Worm (Caenorhabditis elegans) whole organism, L4 larva: Measurements from ENCODE around the gene F56D6.22.

Source experiments
- D1046.2 ChIP-seq: fragments of 200-800 bp; sonication (Bioruptor generic); IDR thresholded peaks from 2 replicates; pipeline ENCODE4 v1.3.6; 2022; ENCODE audit warnings: missing genetic modification characterization, missing compliant biosample characterization
- F49E8.2 ChIP-seq: sonication (generic microtip); optimal IDR thresholded peaks from 2 replicates; lab custom pipeline; 2016; ENCODE audit warnings: missing compliant biosample characterization, mild to moderate bottlenecking, missing genetic modification characterization, borderline replicate concordance
- T20F7.1 ChIP-seq: fragments of 200-800 bp; sonication (Bioruptor generic); optimal IDR thresholded peaks from 2 replicates; lab custom pipeline; 2018; ENCODE audit warnings: mild to moderate bottlenecking, missing genetic modification characterization, missing compliant biosample characterization
- Y105C5A.15 ChIP-seq: fragments of 200-800 bp; sonication (Bioruptor generic); IDR thresholded peaks from 2 replicates; pipeline ENCODE4 v1.3.6; 2022; ENCODE audit warnings: missing genetic modification characterization, missing compliant biosample characterization
- Y75B8A.6 ChIP-seq: fragments of 200-800 bp; sonication (Bioruptor generic); IDR thresholded peaks from 2 replicates; pipeline ENCODE4 v1.3.6; 2022; ENCODE audit warnings: missing genetic modification reagents, missing genetic modification characterization, missing compliant biosample characterization
- aha-1 ChIP-seq: fragments of 150-350 bp; peaks from one replicate; lab custom pipeline; 2014; ENCODE audit warnings: missing biosample characterization, missing genetic modification characterization
- ceh-20 ChIP-seq: fragments of 200-800 bp; sonication (Bioruptor generic); IDR thresholded peaks from 2 replicates; pipeline ENCODE4 v1.3.6; 2022; ENCODE audit warnings: missing genetic modification reagents, missing genetic modification characterization, missing compliant biosample characterization
- ceh-32 ChIP-seq: sonication (generic microtip); optimal IDR thresholded peaks from 2 replicates; lab custom pipeline; 2016; ENCODE audit warnings: mild to moderate bottlenecking, missing genetic modification characterization, missing compliant biosample characterization; ENCODE audit not compliant: poor library complexity
- ceh-82 ChIP-seq: sonication (generic microtip); optimal IDR thresholded peaks from 2 replicates; lab custom pipeline; 2017; ENCODE audit warnings: missing biosample characterization, missing genetic modification characterization
- ces-1 ChIP-seq: fragments of 150-350 bp; sonication (generic microtip); optimal IDR thresholded peaks from 4 replicates; lab custom pipeline; 2014; ENCODE audit warnings: missing biosample characterization, missing genetic modification reagents, missing genetic modification characterization
- daf-12 ChIP-seq: fragments of 150-350 bp; optimal IDR thresholded peaks from 2 replicates; lab custom pipeline; 2014; ENCODE audit warnings: missing biosample characterization, missing genetic modification reagents, missing genetic modification characterization
- daf-16 ChIP-seq, 3 experiments: sonication (generic microtip); optimal IDR thresholded peaks; 2 replicates each; lab custom pipeline; 2016 to 2017; ENCODE audit warnings: missing genetic modification characterization in 3 of 3, missing genetic modification reagents in 3 of 3, mild to moderate bottlenecking in 2 of 3, missing compliant biosample characterization in 2 of 3, missing biosample characterization in 1 of 3, moderate library complexity in 1 of 3
- daf-19 ChIP-seq: fragments of 200-800 bp; sonication (Bioruptor generic); conservative IDR thresholded peaks from 2 replicates; pipeline ENCODE4 v1.3.6; 2022; ENCODE audit warnings: missing genetic modification characterization, missing compliant biosample characterization
- dmd-6 ChIP-seq: fragments of 200-800 bp; sonication (Bioruptor generic); IDR thresholded peaks from 2 replicates; pipeline ENCODE4 v1.3.6; 2022; ENCODE audit warnings: missing genetic modification reagents, missing genetic modification characterization, missing compliant biosample characterization
- dmd-9 ChIP-seq: fragments of 200-800 bp; sonication (Bioruptor generic); IDR thresholded peaks from 2 replicates; pipeline ENCODE4 v1.3.6; 2022; ENCODE audit warnings: missing genetic modification reagents, missing genetic modification characterization, missing compliant biosample characterization
- duxl-1 ChIP-seq: sonication (generic microtip); optimal IDR thresholded peaks from 2 replicates; lab custom pipeline; 2016; ENCODE audit warnings: mild to moderate bottlenecking, missing genetic modification characterization, moderate library complexity, missing compliant biosample characterization; ENCODE audit not compliant: poor library complexity
- egl-27 ChIP-seq: sonication (generic microtip); optimal IDR thresholded peaks from 3 replicates; lab custom pipeline; 2017; ENCODE audit warnings: missing biosample characterization, missing genetic modification reagents, missing genetic modification characterization
- fos-1 ChIP-seq: fragments of 150-350 bp; optimal IDR thresholded peaks from 2 replicates; lab custom pipeline; 2014; ENCODE audit warnings: missing biosample characterization, missing genetic modification characterization
- hlh-11 ChIP-seq: fragments of 200-800 bp; sonication (Bioruptor generic); optimal IDR thresholded peaks from 2 replicates; lab custom pipeline; 2018; ENCODE audit warnings: mild to moderate bottlenecking, missing genetic modification characterization, missing compliant biosample characterization
- jun-1 ChIP-seq: fragments of 150-350 bp; optimal IDR thresholded peaks from 2 replicates; lab custom pipeline; 2014; ENCODE audit warnings: missing biosample characterization, missing genetic modification reagents, missing genetic modification characterization
- lin-1 ChIP-seq: fragments of 200-800 bp; sonication (Bioruptor generic); IDR thresholded peaks from 2 replicates; pipeline ENCODE4 v1.3.6; 2022; ENCODE audit warnings: missing genetic modification reagents, missing genetic modification characterization, missing compliant biosample characterization
- lin-15B ChIP-seq: fragments of 150-350 bp; sonication (generic microtip); optimal IDR thresholded peaks from 3 replicates; lab custom pipeline; 2014; ENCODE audit warnings: missing biosample characterization, missing genetic modification characterization
- lin-38 ChIP-seq: fragments of 200-800 bp; sonication (Bioruptor generic); IDR thresholded peaks from 2 replicates; pipeline ENCODE4 v1.3.6; 2022; ENCODE audit warnings: missing genetic modification reagents, missing genetic modification characterization, missing compliant biosample characterization
- lir-3 ChIP-seq: sonication (generic microtip); optimal IDR thresholded peaks from 2 replicates; lab custom pipeline; 2016; ENCODE audit warnings: mild to moderate bottlenecking, missing genetic modification characterization, missing compliant biosample characterization
- madf-5 ChIP-seq, 2 experiments: fragments of 200-800 bp; sonication (Bioruptor generic); IDR thresholded peaks; 2 replicates each; pipeline ENCODE4 v1.3.6; 2022; ENCODE audit warnings: missing compliant biosample characterization in 2 of 2, missing genetic modification characterization in 2 of 2
- mdl-1 ChIP-seq, 2 experiments: fragments of 150-350 bp in 1 of 2; sonication (generic microtip) in 1 of 2; optimal IDR thresholded peaks; 2 replicates each; lab custom pipeline; 2014 to 2017; ENCODE audit warnings: missing biosample characterization in 2 of 2, missing genetic modification characterization in 2 of 2
- mdt-29 ChIP-seq: fragments of 200-800 bp; sonication (Bioruptor generic); IDR thresholded peaks from 2 replicates; pipeline ENCODE4 v1.3.6; 2022; ENCODE audit warnings: missing genetic modification reagents, missing genetic modification characterization, missing compliant biosample characterization
- mes-2 ChIP-seq: sonication (generic microtip); optimal IDR thresholded peaks from 2 replicates; lab custom pipeline; 2016; ENCODE audit warnings: missing genotype, mild to moderate bottlenecking, missing genetic modification characterization, missing compliant biosample characterization; ENCODE audit not compliant: poor library complexity, severe bottlenecking
- mxl-3 ChIP-seq: fragments of 200-800 bp; sonication (Bioruptor generic); optimal IDR thresholded peaks from 2 replicates; lab custom pipeline; 2018; ENCODE audit warnings: mild to moderate bottlenecking, missing genetic modification characterization, missing compliant biosample characterization
- nhr-111 ChIP-seq: fragments of 200-800 bp; sonication (Bioruptor generic); optimal IDR thresholded peaks from 2 replicates; lab custom pipeline; 2018; ENCODE audit warnings: mild to moderate bottlenecking, missing genetic modification characterization, missing compliant biosample characterization
- nhr-28 ChIP-seq: fragments of 150-350 bp; optimal IDR thresholded peaks from 2 replicates; lab custom pipeline; 2014; ENCODE audit warnings: missing biosample characterization, missing genetic modification characterization
- nhr-42 ChIP-seq: fragments of 200-800 bp; sonication (Bioruptor generic); IDR thresholded peaks from 2 replicates; pipeline ENCODE4 v1.3.6; 2022; ENCODE audit warnings: missing genetic modification characterization, missing compliant biosample characterization
- nhr-6 ChIP-seq: fragments of 150-350 bp; optimal IDR thresholded peaks from 2 replicates; lab custom pipeline; 2014; ENCODE audit warnings: missing biosample characterization, missing genetic modification characterization
- nhr-77 ChIP-seq: fragments of 150-350 bp; optimal IDR thresholded peaks from 2 replicates; lab custom pipeline; 2014; ENCODE audit warnings: missing biosample characterization, missing genetic modification characterization
- pha-4 ChIP-seq, 2 experiments: fragments of 150-350 bp in 1 of 2; fragments of 200-800 bp in 1 of 2; sonication (Bioruptor generic) in 1 of 2; IDR thresholded peaks in 1 of 2; optimal IDR thresholded peaks in 1 of 2; 2 replicates each; pipeline versions ENCODE4 v1.3.6 to Lab custom; 2014 to 2022; ENCODE audit warnings: missing genetic modification characterization in 2 of 2, missing genetic modification reagents in 2 of 2, missing biosample characterization in 1 of 2, missing compliant biosample characterization in 1 of 2
- php-3 ChIP-seq: fragments of 200-800 bp; sonication (Bioruptor generic); IDR thresholded peaks from 2 replicates; pipeline ENCODE4 v1.3.6; 2022; ENCODE audit warnings: missing genetic modification reagents, missing genetic modification characterization, missing compliant biosample characterization
- pqm-1 ChIP-seq: sonication (generic microtip); optimal IDR thresholded peaks from 2 replicates; lab custom pipeline; 2017; ENCODE audit warnings: missing biosample characterization, missing genetic modification characterization
- saeg-2 ChIP-seq: fragments of 200-800 bp; sonication (Bioruptor generic); IDR thresholded peaks from 2 replicates; pipeline ENCODE4 v1.3.6; 2022; ENCODE audit warnings: missing genetic modification reagents, missing genetic modification characterization, missing compliant biosample characterization
- snpc-1.2 ChIP-seq: fragments of 200-800 bp; sonication (Bioruptor generic); IDR thresholded peaks from 2 replicates; pipeline ENCODE4 v1.3.6; 2022; ENCODE audit warnings: missing genetic modification reagents, missing genetic modification characterization, missing compliant biosample characterization
- spr-1 ChIP-seq: sonication (generic microtip); optimal IDR thresholded peaks from 2 replicates; lab custom pipeline; 2016; ENCODE audit warnings: mild to moderate bottlenecking, missing genetic modification characterization, missing compliant biosample characterization
- tra-1 ChIP-seq: fragments of 200-800 bp; sonication (Bioruptor generic); IDR thresholded peaks from 2 replicates; pipeline ENCODE4 v1.3.6; 2022; ENCODE audit warnings: missing genetic modification reagents, missing genetic modification characterization, missing compliant biosample characterization
- unc-39 ChIP-seq: sonication (generic microtip); optimal IDR thresholded peaks from 2 replicates; lab custom pipeline; 2017; ENCODE audit warnings: missing biosample characterization, missing genetic modification characterization
- unc-62 ChIP-seq, 3 experiments: fragments of 150-350 bp in 1 of 3; sonication (generic microtip); optimal IDR thresholded peaks in 2 of 3; peaks in 1 of 3; 1 replicate in 1 of 3; 2 replicates in 2 of 3; lab custom pipeline; 2014 to 2017; ENCODE audit warnings: missing biosample characterization in 3 of 3, missing genetic modification characterization in 3 of 3, missing genetic modification reagents in 3 of 3, missing genotype in 1 of 3
- zfp-3 ChIP-seq: fragments of 200-800 bp; sonication (Bioruptor generic); conservative IDR thresholded peaks from 2 replicates; pipeline ENCODE4 v1.3.6; 2022; ENCODE audit warnings: missing genetic modification reagents, missing genetic modification characterization, missing compliant biosample characterization
- zip-11 ChIP-seq: fragments of 200-800 bp; sonication (Bioruptor generic); IDR thresholded peaks from 2 replicates; pipeline ENCODE4 v1.3.6; 2022; ENCODE audit warnings: missing genetic modification characterization, missing compliant biosample characterization

The F56D6.22 gene

DNA sequence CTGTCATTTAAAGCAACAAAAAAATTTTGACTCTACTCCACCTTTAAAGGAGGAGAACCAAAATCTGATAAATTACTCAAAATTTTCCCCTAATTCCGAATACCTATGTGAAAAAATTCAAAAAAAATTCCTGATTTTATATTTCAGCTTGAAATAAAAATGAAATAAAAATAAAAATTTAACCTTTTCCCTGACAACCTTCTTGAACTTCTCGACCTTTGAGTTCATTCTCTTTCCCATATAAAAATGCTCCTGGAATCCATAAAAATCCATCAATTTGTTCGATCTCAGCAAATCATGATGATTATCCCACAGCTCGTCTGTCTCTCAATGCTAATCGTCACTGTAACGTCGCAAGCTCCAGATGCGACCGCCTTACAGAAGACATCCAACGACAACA is 4.5 kb downstream of the F56D6.22 start, which contains the start of gene F56D6.6:
Gene F56D6.6 (plus strand): TSS at position 301 of the 400 bp plus-strand sequence.
- TF ChIP-seq lin-15B (tag; lab: Kevin White, UChicago) = no peak
- TF ChIP-seq zfp-3 (GFP tag; lab: Robert Waterston, UW) = no peak
- no peak for TF ChIP-seq pqm-1
- TF ChIP-seq lin-38 (GFP tag; lab: Robert Waterston, UW) = no peak
- no peak for TF ChIP-seq duxl-1
- no peak for TF ChIP-seq mes-2
- no peak for TF ChIP-seq ces-1 (GFP tag; lab: Kevin White, UChicago)
- no peak for TF ChIP-seq T20F7.1 (GFP tag; lab: Kevin White, UChicago)
- no peak for TF ChIP-seq ceh-32 (tag; lab: Kevin White, UChicago)
- no peak for TF ChIP-seq Y75B8A.6
- no peak for TF ChIP-seq egl-27 (tag; lab: Kevin White, UChicago)
- TF ChIP-seq snpc-1.2 (GFP tag; lab: Robert Waterston, UW) = no peak
- no peak for TF ChIP-seq mdt-29 (GFP tag; lab: Robert Waterston, UW)
- no peak for TF ChIP-seq daf-12

DNA sequence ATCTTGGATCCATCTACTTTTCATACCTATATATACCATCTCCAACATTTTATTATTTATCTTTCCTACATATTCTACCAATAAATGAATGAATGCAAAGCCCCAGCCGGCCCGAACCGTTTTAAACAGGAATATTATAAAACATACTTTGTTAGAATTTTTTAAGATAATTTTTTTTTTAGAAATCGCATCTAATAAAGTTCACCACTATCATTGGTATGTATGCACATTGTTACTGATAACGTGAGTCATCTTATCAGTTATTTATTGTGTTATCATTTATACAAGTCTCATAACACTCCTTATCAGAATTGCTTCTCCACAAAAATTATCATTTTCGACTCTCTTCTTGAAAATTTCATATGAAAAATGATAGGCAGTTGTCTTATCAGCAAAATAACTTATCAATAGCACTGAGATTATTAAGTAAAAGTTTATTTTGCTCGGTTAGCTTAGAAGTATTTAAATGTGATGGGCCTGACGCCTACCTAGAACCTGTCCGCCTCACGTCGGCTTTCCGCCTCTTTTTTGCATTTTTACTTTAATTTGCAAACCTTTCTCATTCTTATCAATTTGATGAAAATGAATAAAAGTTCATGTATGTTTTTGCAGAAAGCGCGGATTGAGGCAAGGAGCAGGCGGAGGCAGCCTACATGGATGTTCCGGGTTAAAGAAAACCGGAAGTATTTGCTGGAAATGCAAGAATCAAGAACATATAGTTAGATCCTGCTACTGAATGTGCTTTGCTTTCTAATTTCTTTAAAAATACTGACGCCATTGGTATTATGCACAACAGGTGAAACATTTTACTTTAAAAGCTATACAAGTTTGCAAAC is 7.5 kb downstream of the F56D6.22 start, which contains the start of gene srz-62:
Gene srz-62 (plus strand): TSS at position 786 of the 836 bp plus-strand sequence.
- TF ChIP-seq hlh-11 (tag; lab: Kevin White, UChicago) (peak; percentile 86), zip-11 (GFP tag; lab: Robert Waterston, UW) (no peak), unc-62 (GFP tag; optimal IDR thresholded peaks at IDR 0.05 in 1 of 2; lab: Kevin White, UChicago) (peak in 1 of 2 experiments; percentile 63), unc-62 (tag; optimal IDR thresholded peaks at IDR 0.05; lab: Kevin White, UChicago) (no peak), ceh-20 (GFP tag; lab: Robert Waterston, UW) (peak; percentile 66; the same call in 1 of the 2 replicates), nhr-28 (peak; percentile 97), saeg-2 (no peak), daf-19 (GFP tag; lab: Robert Waterston, UW) (no peak), lin-1 (GFP tag; lab: Robert Waterston, UW) (peak; percentile 97), aha-1 (peak; percentile 71), Y105C5A.15 (GFP tag; lab: Robert Waterston, UW) (no peak), php-3 (GFP tag; lab: Robert Waterston, UW) (peak; percentile 98), dmd-9 (GFP tag; lab: Robert Waterston, UW) (no peak), zfp-3 (GFP tag; lab: Robert Waterston, UW) (0 out of 2 replicates have a peak, but pooled peaks have one; percentile 26), unc-39 (tag; lab: Kevin White, UChicago) (no peak), duxl-1 (peak; percentile 47), T20F7.1 (GFP tag; lab: Kevin White, UChicago) (peak; percentile 53), F49E8.2 (tag; lab: Kevin White, UChicago) (no peak), pqm-1 (peak; percentile 100), D1046.2 (GFP tag; lab: Robert Waterston, UW) (no peak), daf-12 (no peak), jun-1 (tag; lab: Kevin White, UChicago) (peak; percentile 80), ceh-82 (tag; lab: Kevin White, UChicago) (no peak), mxl-3 (GFP tag; lab: Kevin White, UChicago) (peak; percentile 13), nhr-111 (GFP tag; lab: Kevin White, UChicago) (no peak), fos-1 (tag; lab: Kevin White, UChicago) (peak; percentile 87), pha-4 (GFP tag; IDR thresholded peaks at IDR 0.05; lab: Robert Waterston, UW) (no peak), pha-4 (tag; optimal IDR thresholded peaks at IDR 0.05; lab: Kevin White, UChicago) (peak; percentile 16), nhr-42 (GFP tag; lab: Robert Waterston, UW) (no peak), mes-2 (no peak), mdl-1 (tag; optimal IDR thresholded peaks at IDR 0.05; lab: Kevin White, UChicago) (peak in 1 of 2 experiments; percentile 70), spr-1 (tag; lab: Kevin White, UChicago) (no peak), dmd-6 (GFP tag; lab: Robert Waterston, UW) (peak; percentile 99), madf-5 (GFP tag; IDR thresholded peaks at IDR 0.05; lab: Robert Waterston, UW) (no peak), nhr-77 (peak; percentile 99), nhr-6 (tag; lab: Kevin White, UChicago) (peak; percentile 75), lir-3 (no peak), tra-1 (GFP tag; lab: Robert Waterston, UW) (peak; percentile 95), daf-16 (GFP tag; optimal IDR thresholded peaks at IDR 0.05; lab: Kevin White, UChicago) (peak in 1 of 2 experiments; percentile 76), daf-16 (tag; optimal IDR thresholded peaks at IDR 0.05; lab: Kevin White, UChicago) (peak; percentile 97)
